Worm (Caenorhabditis elegans) whole organism, mixed stage, embryonic: ENCODE data around the gene Y70C5B.2.

Experiments used
- ceh-43 ChIP-seq: fragments of 200-800 bp; sonication (Bioruptor generic); optimal IDR thresholded peaks from 2 replicates; lab custom pipeline; 2018; ENCODE audit warnings: mild to moderate bottlenecking, missing genetic modification characterization, moderate library complexity, missing compliant biosample characterization
- hlh-1 ChIP-seq: fragments of 150-350 bp; optimal IDR thresholded peaks from 2 replicates; lab custom pipeline; 2014; ENCODE audit warnings: missing biosample characterization, missing genetic modification reagents, missing genetic modification characterization
- lsy-2 ChIP-seq: fragments of 150-350 bp; optimal IDR thresholded peaks from 2 replicates; lab custom pipeline; 2014; ENCODE audit warnings: missing biosample characterization, missing genetic modification characterization
- nhr-12 ChIP-seq: fragments of 150-350 bp; optimal IDR thresholded peaks from 2 replicates; lab custom pipeline; 2014; ENCODE audit warnings: missing biosample characterization, missing genetic modification characterization
- nhr-28 ChIP-seq: fragments of 150-350 bp; optimal IDR thresholded peaks from 2 replicates; lab custom pipeline; 2014; ENCODE audit warnings: missing biosample characterization, missing genetic modification characterization
- nhr-76 ChIP-seq: sonication (generic microtip); optimal IDR thresholded peaks from 2 replicates; lab custom pipeline; 2017; ENCODE audit warnings: missing biosample characterization, missing genetic modification characterization
- pha-4 ChIP-seq: fragments of 150-350 bp; optimal IDR thresholded peaks from 2 replicates; lab custom pipeline; 2018; ENCODE audit warnings: missing biosample characterization, missing genetic modification reagents, missing genetic modification characterization
- snpc-4 ChIP-seq: fragments of 150-350 bp; optimal IDR thresholded peaks from 2 replicates; lab custom pipeline; 2014; ENCODE audit warnings: missing biosample characterization, missing genetic modification characterization
- unc-39 ChIP-seq: fragments of 150-350 bp; optimal IDR thresholded peaks from 2 replicates; lab custom pipeline; 2014; ENCODE audit warnings: missing biosample characterization, missing genetic modification characterization
- zip-8 ChIP-seq: fragments of 150-350 bp; optimal IDR thresholded peaks from 2 replicates; lab custom pipeline; 2014; ENCODE audit warnings: missing biosample characterization, missing genetic modification characterization

ce11 chrV:16694538-16694937, 33.8 kb upstream of the Y70C5B.2 start, which contains the start of gene srz-101:
- TF ChIP-seq unc-39 (tag; lab: Kevin White, UChicago) (no peak), nhr-12 (tag; lab: Kevin White, UChicago) (no peak), pha-4 (tag; lab: Kevin White, UChicago) (no peak), lsy-2 (tag; lab: Kevin White, UChicago) (no peak), hlh-1 (tag; lab: Kevin White, UChicago) (no peak), nhr-28 (no peak), zip-8 (tag; lab: Kevin White, UChicago) (no peak), ceh-43 (GFP tag; lab: Kevin White, UChicago) (no peak), snpc-4 (tag; lab: Kevin White, UChicago) (no peak), nhr-76 (no peak)
